Worm (Caenorhabditis elegans) whole organism, mixed stage, embryonic: ENCODE measurements around the gene srbc-38.

Experiments used
- blmp-1 ChIP-seq: fragments of 150-350 bp; optimal IDR thresholded peaks from 2 replicates; lab custom pipeline; 2014; ENCODE audit warnings: missing biosample characterization, missing genetic modification characterization
- elt-3 ChIP-seq: fragments of 150-350 bp; optimal IDR thresholded peaks from 2 replicates; lab custom pipeline; 2014; ENCODE audit warnings: missing biosample characterization, missing genetic modification characterization
- mab-5 ChIP-seq: fragments of 150-350 bp; optimal IDR thresholded peaks from 2 replicates; lab custom pipeline; 2014; ENCODE audit warnings: missing biosample characterization, missing genetic modification characterization
- mep-1 ChIP-seq: fragments of 150-350 bp; optimal IDR thresholded peaks from 2 replicates; lab custom pipeline; 2017; ENCODE audit warnings: missing biosample characterization, missing genetic modification reagents, missing genetic modification characterization, inconsistent platforms
- nhr-237 ChIP-seq: fragments of 150-350 bp; optimal IDR thresholded peaks from 2 replicates; lab custom pipeline; 2014; ENCODE audit warnings: missing biosample characterization, missing genetic modification characterization
- nhr-28 ChIP-seq: fragments of 150-350 bp; optimal IDR thresholded peaks from 2 replicates; lab custom pipeline; 2014; ENCODE audit warnings: missing biosample characterization, missing genetic modification characterization
- snpc-4 ChIP-seq: fragments of 150-350 bp; optimal IDR thresholded peaks from 2 replicates; lab custom pipeline; 2014; ENCODE audit warnings: missing biosample characterization, missing genetic modification characterization
- unc-62 ChIP-seq: fragments of 150-350 bp; optimal IDR thresholded peaks from 2 replicates; lab custom pipeline; 2014; ENCODE audit warnings: missing biosample characterization, missing genetic modification reagents, missing genetic modification characterization
- ztf-11 ChIP-seq: fragments of 150-350 bp; optimal IDR thresholded peaks from 2 replicates; lab custom pipeline; 2014; ENCODE audit warnings: missing biosample characterization, missing genetic modification characterization

ce11 chrV:730216-730615 is 23.2 kb downstream of the srbc-38 start:
- TF ChIP-seq unc-62 (GFP tag; lab: Kevin White, UChicago) (no peak), elt-3 (no peak), nhr-237 (no peak), mab-5 (tag; lab: Kevin White, UChicago) (no peak), snpc-4 (tag; lab: Kevin White, UChicago) (no peak), mep-1 (no peak), blmp-1 (no peak), ztf-11 (tag; lab: Kevin White, UChicago) (no peak), nhr-28 (tag; lab: Kevin White, UChicago) (no peak)
